Worm (Caenorhabditis elegans) whole organism, L3 larva: Measurements from ENCODE around the gene tps-2.

Source experiments
- egl-27 ChIP-seq: sonication (generic microtip); optimal IDR thresholded peaks from 4 replicates; lab custom pipeline; 2017; ENCODE audit warnings: missing biosample characterization, missing genetic modification reagents, missing genetic modification characterization
- hmg-11 ChIP-seq: sonication (generic microtip); optimal IDR thresholded peaks from 2 replicates; lab custom pipeline; 2016; ENCODE audit warnings: missing genetic modification characterization, missing compliant biosample characterization
- mdl-1 ChIP-seq: fragments of 150-350 bp; optimal IDR thresholded peaks from 2 replicates; lab custom pipeline; 2014; ENCODE audit warnings: missing biosample characterization, missing genetic modification characterization
- nhr-11 ChIP-seq: fragments of 150-350 bp; optimal IDR thresholded peaks from 2 replicates; lab custom pipeline; 2014; ENCODE audit warnings: missing biosample characterization, missing genetic modification characterization
- unc-62 ChIP-seq: fragments of 150-350 bp; sonication (generic microtip); optimal IDR thresholded peaks from 4 replicates; lab custom pipeline; 2014; ENCODE audit warnings: missing biosample characterization, missing genetic modification reagents, missing genetic modification characterization

DNA sequence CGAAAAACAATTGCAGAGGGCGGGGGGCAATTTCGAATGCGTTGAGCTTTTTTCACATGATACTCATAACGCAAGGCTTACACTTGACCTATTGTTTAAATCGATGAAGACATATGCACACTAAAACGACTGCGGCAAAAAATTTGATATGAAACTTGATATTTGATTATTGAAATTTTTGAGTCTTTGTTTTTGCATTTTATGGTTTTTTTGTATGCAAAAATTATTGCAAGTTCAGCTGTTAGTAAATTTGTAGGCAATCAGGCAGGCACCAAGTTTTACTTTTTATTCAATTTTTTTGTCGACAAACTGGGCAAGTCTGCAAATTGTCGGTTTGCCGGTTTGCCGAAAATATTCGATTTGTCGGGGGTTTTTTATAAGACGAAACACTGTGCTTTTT lies 5.5 kb downstream of the tps-2 start, which contains the start of gene arl-3:
- no peak for TF ChIP-seq hmg-11
- TF ChIP-seq nhr-11 (tag; lab: Kevin White, UChicago), result no peak
- no peak for TF ChIP-seq egl-27 (tag; lab: Kevin White, UChicago)
- no peak for TF ChIP-seq unc-62 (GFP tag; lab: Kevin White, UChicago)
- TF ChIP-seq mdl-1 (tag; lab: Kevin White, UChicago), result no peak
